Worm (Caenorhabditis elegans): ENCODE results near the gene ztf-1.

DNA sequence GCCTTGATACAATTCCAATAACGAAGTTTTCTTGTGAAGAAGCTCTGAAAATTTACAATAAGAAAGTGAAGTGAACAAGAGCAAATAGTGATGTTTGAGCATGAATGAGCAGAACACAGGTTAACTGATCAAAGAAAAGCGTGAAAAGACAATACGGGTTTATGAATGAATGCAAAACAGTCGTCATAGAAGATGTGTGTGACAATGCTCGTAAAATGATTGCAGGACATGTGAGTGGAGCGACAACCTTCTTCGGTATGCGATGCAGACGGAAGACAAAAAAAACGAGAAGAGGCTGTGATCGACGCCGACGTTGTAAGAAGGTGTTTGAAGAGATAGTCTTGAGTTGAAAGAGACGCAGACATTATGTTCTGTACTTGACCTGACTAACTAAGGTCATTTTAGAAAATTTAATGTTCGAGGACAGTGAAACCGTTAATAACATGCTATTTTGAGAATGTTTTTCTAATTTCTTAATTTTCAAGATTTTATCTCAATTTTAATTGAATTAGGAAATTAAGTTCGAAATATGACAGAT, 24.8 kb downstream of the ztf-1 start, which contains the start of gene mig-22:
- no peak for TF ChIP-seq snpc-4 (tag; optimal IDR thresholded peaks at IDR 0.05)
- no peak for TF ChIP-seq pha-4 (tag; optimal IDR thresholded peaks at IDR 0.05)
- TF ChIP-seq lin-13 (tag; optimal IDR thresholded peaks at IDR 0.05): no peak
- no peak for TF ChIP-seq unc-62 (GFP tag; optimal IDR thresholded peaks at IDR 0.05)
- no peak for TF ChIP-seq tbx-8 (GFP tag; optimal IDR thresholded peaks at IDR 0.05)
- TF ChIP-seq nhr-76 (tag; optimal IDR thresholded peaks at IDR 0.05): no peak
- no peak for TF ChIP-seq nhr-28 (tag; optimal IDR thresholded peaks at IDR 0.05)
- no peak for TF ChIP-seq mep-1 (tag; optimal IDR thresholded peaks at IDR 0.05)
- no peak for TF ChIP-seq nhr-237 (tag; optimal IDR thresholded peaks at IDR 0.05)
- no peak for TF ChIP-seq ztf-11 (tag; optimal IDR thresholded peaks at IDR 0.05)

Measured in whole organism, mixed stage, embryonic.